Fruit fly (Drosophila melanogaster): ENCODE results near the gene Vps33B.

dm6 chr3R:25493294-25494187 lies 20.3 kb downstream of the Vps33B start:
- TF ChIP-seq usp (GFP tag; optimal IDR thresholded peaks at IDR 0.05): no peak
- no peak for TF ChIP-seq da (GFP tag; optimal IDR thresholded peaks at IDR 0.05)
- no peak for TF ChIP-seq lab (GFP tag; optimal IDR thresholded peaks at IDR 0.05)
- TF ChIP-seq CG17328 (GFP tag; IDR thresholded peaks at IDR 0.05): no peak
